Fruit fly (Drosophila melanogaster) whole organism, pupa: ENCODE results near the gene Peritrophin-15b.

Experiments used
- CG10348 ChIP-seq: fragments of 200-800 bp; sonication (Bioruptor generic); IDR thresholded peaks from 2 replicates; pipeline ENCODE4 v1.3.6; 2022; ENCODE audit warnings: missing biosample characterization, missing genetic modification characterization
- CG13204 ChIP-seq: fragments of 200-800 bp; sonication (Bioruptor generic); optimal IDR thresholded peaks from 2 replicates; lab custom pipeline; 2018; ENCODE audit warnings: missing biosample characterization, mild to moderate bottlenecking, missing genetic modification characterization, moderate library complexity
- CG17806 ChIP-seq: fragments of 200-800 bp; sonication (Bioruptor generic); optimal IDR thresholded peaks from 2 replicates; lab custom pipeline; 2018; ENCODE audit warnings: missing biosample characterization, mild to moderate bottlenecking, missing genetic modification characterization, moderate library complexity
- CG32121 ChIP-seq: fragments of 200-800 bp; sonication (Bioruptor generic); IDR thresholded peaks from 2 replicates; pipeline ENCODE4 v1.3.6; 2022; ENCODE audit warnings: missing biosample characterization, missing genetic modification characterization
- CG34367 ChIP-seq: fragments of 200-800 bp; sonication (Bioruptor generic); optimal IDR thresholded peaks from 2 replicates; lab custom pipeline; 2018; ENCODE audit warnings: missing biosample characterization, mild to moderate bottlenecking, missing genetic modification characterization
- CG4496 ChIP-seq: fragments of 200-800 bp; sonication (Bioruptor generic); IDR thresholded peaks from 3 replicates; pipeline ENCODE4 v1.3.6; 2022; ENCODE audit warnings: missing biosample characterization, missing genetic modification characterization
- CG8301 ChIP-seq: fragments of 200-800 bp; sonication (Bioruptor generic); optimal IDR thresholded peaks from 2 replicates; lab custom pipeline; 2018; ENCODE audit warnings: missing biosample characterization, mild to moderate bottlenecking, missing genetic modification characterization
- D1 ChIP-seq: fragments of 200-800 bp; sonication (Bioruptor generic); optimal IDR thresholded peaks from 2 replicates; lab custom pipeline; 2018; ENCODE audit warnings: missing biosample characterization, mild to moderate bottlenecking, missing genetic modification characterization, moderate library complexity
- EcR ChIP-seq: fragments of 200-800 bp; sonication (Bioruptor generic); optimal IDR thresholded peaks from 3 replicates; lab custom pipeline; 2019; ENCODE audit warnings: missing biosample characterization, missing genetic modification characterization, mild to moderate bottlenecking, moderate library complexity, missing genetic modification reagents
- Ets98B ChIP-seq: fragments of 200-800 bp; sonication (Bioruptor generic); IDR thresholded peaks from 2 replicates; pipeline ENCODE4 v1.3.6; 2022; ENCODE audit warnings: missing biosample characterization, missing genetic modification characterization
- Pif1A ChIP-seq: fragments of 200-800 bp; sonication (Bioruptor generic); optimal IDR thresholded peaks from 3 replicates; lab custom pipeline; 2016; ENCODE audit warnings: missing biosample characterization, missing genetic modification characterization
- fd96Ca ChIP-seq: fragments of 200-800 bp; sonication (Bioruptor generic); IDR thresholded peaks from 3 replicates; pipeline ENCODE4 v1.3.6; 2022; ENCODE audit warnings: missing biosample characterization, missing genetic modification characterization
- gl ChIP-seq: fragments of 200-800 bp; sonication (Bioruptor generic); optimal IDR thresholded peaks from 2 replicates; lab custom pipeline; 2018; ENCODE audit warnings: missing biosample characterization, mild to moderate bottlenecking, missing genetic modification characterization
- rn ChIP-seq: fragments of 200-800 bp; sonication (Bioruptor generic); IDR thresholded peaks from 2 replicates; pipeline ENCODE4 v1.3.6; 2022; ENCODE audit warnings: missing biosample characterization, missing genetic modification characterization

DNA sequence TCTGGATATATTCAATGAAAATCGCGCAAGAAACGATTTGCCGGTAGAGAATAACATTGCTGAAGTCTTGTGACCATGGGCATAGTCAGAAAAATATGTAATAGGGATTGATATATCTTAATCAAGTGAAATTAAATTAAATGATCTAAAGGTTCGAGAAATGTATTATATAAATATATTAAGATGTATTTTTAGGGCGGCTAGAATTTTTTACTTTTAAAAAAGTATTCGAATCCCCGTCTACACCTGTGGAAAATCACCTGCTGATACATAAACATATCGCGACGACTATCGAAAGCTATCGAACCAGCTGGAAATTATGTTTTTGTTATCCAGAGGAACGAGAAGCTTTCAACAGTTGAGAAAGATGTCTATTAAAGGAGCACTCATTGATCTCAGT lies 18.0 kb downstream of the Peritrophin-15b start, which contains the start of the genes CG13390 and CG17294:
- TF ChIP-seq EcR (GFP tag; lab: Kevin White, UChicago) (peak; percentile 72), CG32121 (GFP tag; lab: Robert Waterston, UW) (peak; percentile 100), Ets98B (GFP tag; lab: Robert Waterston, UW) (peak; percentile 100), gl (tag; lab: Kevin White, UChicago) (peak; percentile 98), CG17806 (tag; lab: Kevin White, UChicago) (peak; percentile 100), CG8301 (tag; lab: Kevin White, UChicago) (peak; percentile 99), CG34367 (tag; lab: Kevin White, UChicago) (peak; percentile 99), Pif1A (GFP tag; lab: Kevin White, UChicago) (peak; percentile 99), rn (GFP tag; lab: Robert Waterston, UW) (peak; percentile 99), fd96Ca (GFP tag; lab: Robert Waterston, UW) (peak; percentile 96), CG13204 (GFP tag; lab: Kevin White, UChicago) (peak; percentile 98), D1 (tag; lab: Kevin White, UChicago) (peak; percentile 99), CG10348 (GFP tag; lab: Robert Waterston, UW) (peak; percentile 97), CG4496 (peak; percentile 100)
